Fruit fly (Drosophila melanogaster): ENCODE measurements around the gene CG10375.
A peak's percentile ranks its signal among the peaks of the same experiment; 100 is the strongest.

Gene CG10375

DNA sequence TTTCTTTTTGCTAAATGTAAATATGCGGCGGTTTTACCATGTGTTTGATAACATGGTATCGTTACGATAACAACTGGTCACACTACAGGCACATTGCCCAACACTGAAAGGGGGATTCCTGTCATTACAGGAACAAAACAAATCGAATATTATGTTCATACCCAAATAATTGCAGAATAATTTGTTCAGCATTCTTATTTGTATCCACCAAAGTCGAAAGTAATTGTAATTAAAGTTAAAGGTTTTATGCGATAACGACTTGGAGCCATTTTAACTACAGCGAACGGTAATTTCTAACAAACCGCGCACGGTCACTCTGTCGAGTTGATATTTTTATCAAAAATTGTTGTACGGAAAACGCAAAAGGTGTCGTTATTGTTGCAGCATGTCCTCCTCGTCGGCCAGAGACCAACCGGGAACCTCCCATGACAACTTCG, at the start of gene CG10375, which contains the start of gene CG10214:
Gene CG10375 (plus strand): TSS at position 296 of the 437 bp plus-strand sequence.
Gene CG10214 (minus strand): TSS at position 72 of the 437 bp plus-strand sequence.
- peak; percentile 64 for TF ChIP-seq CG17801 (GFP tag; optimal IDR thresholded peaks at IDR 0.05; ENCODE audit: partially characterized antibody)

- TF ChIP-seq CG17801 (GFP tag; optimal IDR thresholded peaks at IDR 0.05; ENCODE audit: partially characterized antibody) = no peak
These were observed 49.1 kb upstream of the CG10375 start, which contains the start of gene nau for dm6 chr3R:23718297-23718941. nau (minus strand) TSS chr3R:23718357.

DNA sequence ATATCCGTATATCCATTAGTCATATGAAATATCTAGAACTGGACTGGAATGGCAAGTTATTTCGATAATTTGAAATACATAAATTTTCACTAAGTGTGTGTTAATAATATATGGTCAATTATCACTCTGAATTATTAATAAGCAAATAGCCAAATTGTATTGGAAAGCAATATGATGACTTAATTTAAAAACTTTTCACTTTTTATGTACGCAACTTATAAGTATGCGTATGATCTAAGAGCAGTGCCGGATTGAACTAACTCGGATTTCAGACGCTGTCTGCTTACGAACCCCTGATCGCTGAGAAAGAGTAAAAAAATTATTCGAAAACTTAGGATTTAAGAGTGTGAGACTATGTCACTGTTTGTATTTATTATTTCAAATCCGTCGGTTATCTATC, 46.0 kb upstream of the CG10375 start, which contains the start of gene CG10232:
Gene CG10232 (minus strand): TSS at position 101 of the 400 bp plus-strand sequence.
- no peak for TF ChIP-seq CG17801 (GFP tag; optimal IDR thresholded peaks at IDR 0.05; ENCODE audit: partially characterized antibody)

- peak; percentile 54 for TF ChIP-seq CG17801 (GFP tag; optimal IDR thresholded peaks at IDR 0.05; ENCODE audit: partially characterized antibody)
These were observed 45.6 kb upstream of the CG10375 start for dm6 chr3R:23721936-23722335.

- no peak for TF ChIP-seq CG17801 (GFP tag; optimal IDR thresholded peaks at IDR 0.05; ENCODE audit: partially characterized antibody)
These were observed 44.7 kb upstream of the CG10375 start, which contains the start of gene CG10365 for dm6 chr3R:23722680-23723372. CG10365 (plus strand) TSS chr3R:23723331.

DNA sequence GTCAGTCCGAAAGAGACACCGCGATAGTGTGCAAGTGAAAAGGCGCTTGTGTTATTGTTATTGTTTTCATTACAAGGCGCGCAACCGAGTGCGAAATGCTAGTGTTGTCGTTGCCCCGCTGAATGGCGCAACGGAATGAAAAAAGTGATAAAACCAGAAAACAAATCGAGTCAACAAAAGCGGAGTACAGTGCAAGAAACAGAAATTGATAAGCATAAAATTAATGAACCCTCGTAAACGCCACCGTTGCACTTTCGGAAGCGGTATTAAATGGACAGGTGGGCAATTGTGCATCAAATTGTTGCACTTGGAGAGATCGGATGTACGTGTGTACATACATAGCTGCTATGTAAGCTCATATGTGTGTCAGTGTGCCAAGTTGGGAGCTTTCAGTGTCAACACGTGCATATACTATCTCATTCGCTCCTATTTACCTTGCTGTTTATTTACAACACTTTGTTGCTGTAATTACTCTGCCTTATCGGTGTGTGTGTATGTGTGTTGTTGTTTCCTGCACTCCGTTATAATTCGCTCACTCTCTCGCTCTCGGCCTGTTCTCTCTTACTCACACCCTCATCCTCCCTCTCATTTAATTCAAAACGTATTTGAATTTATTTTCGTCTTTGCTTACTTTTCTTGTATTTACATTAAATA, 44.0 kb upstream of the CG10375 start:
- TF ChIP-seq CG17801 (GFP tag; optimal IDR thresholded peaks at IDR 0.05; ENCODE audit: partially characterized antibody) = peak; percentile 17

dm6 chr3R:23724843-23725506, 42.5 kb upstream of the CG10375 start:
- no peak for TF ChIP-seq CG17801 (GFP tag; optimal IDR thresholded peaks at IDR 0.05; ENCODE audit: partially characterized antibody)

DNA sequence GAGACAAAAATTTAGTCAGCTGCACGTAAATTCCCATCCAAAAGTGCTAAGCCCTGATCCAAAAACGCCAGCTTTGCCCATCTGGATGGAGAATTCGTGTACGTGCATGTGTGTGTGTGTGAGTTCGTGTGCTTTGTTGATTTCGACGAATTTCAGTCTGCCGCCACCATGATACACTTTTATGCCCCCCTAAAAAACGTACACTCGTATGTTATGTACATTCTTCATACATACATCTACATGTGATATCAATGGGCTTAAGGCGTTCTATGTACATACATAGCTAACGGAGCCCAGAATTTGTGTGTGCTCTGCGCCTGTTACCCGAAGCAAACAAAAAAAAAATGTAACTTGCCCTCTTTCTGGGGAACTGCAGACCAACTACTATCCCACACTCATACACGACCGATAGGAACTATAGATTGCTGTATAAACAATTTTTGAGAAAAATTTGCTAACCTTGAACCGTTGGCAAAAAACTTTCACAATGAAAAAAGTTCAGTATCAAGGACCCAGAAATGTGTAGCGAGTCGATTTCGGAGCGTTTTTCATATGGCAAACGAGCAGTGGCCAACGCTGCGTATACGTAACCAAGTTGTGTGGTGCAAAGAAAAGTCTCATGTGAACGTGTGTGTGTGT, 41.7 kb upstream of the CG10375 start:
- TF ChIP-seq CG17801 (GFP tag; optimal IDR thresholded peaks at IDR 0.05; ENCODE audit: partially characterized antibody) = no peak

DNA sequence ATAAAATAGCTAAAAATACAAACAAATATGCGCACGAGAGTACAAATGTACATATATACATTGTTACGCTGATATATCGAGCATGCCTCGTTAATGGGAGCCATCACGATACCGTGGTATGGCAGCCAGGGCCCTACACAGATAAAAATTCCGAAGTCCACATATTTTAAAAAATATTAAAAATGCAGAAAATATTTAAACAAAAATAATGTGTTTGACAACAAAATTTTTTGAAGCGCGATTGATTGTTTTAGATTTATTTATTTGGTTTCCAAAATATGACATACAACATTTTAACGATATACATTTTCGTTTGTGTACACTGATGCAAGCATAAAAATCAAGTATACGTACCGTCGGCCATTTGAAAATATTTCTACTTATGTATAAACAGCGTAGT, 40.8 kb upstream of the CG10375 start:
- TF ChIP-seq CG17801 (GFP tag; optimal IDR thresholded peaks at IDR 0.05; ENCODE audit: partially characterized antibody) = peak; percentile 51

DNA sequence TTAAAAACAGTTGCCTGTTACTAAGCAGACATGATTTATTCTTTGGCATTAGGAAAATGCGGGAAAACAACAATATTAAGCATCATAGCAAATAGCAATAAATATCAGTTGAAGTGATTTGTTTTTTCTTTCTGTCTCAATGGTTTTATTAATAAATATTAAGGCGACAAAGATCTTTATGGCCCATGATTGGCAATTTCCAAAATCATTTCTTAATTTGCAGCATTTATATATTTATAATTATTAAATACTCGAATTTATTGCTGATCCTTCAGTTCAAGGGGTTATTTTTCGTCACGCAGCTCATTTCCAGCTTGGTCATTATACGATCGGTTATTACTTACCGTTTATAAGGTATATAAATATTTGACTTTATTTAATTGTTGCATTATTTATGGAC, 39.9 kb upstream of the CG10375 start:
- TF ChIP-seq CG17801 (GFP tag; optimal IDR thresholded peaks at IDR 0.05; ENCODE audit: partially characterized antibody) = no peak

- TF ChIP-seq CG17801 (GFP tag; optimal IDR thresholded peaks at IDR 0.05; ENCODE audit: partially characterized antibody) = peak; percentile 69
These were observed 39.4 kb upstream of the CG10375 start for dm6 chr3R:23728086-23728485.

DNA sequence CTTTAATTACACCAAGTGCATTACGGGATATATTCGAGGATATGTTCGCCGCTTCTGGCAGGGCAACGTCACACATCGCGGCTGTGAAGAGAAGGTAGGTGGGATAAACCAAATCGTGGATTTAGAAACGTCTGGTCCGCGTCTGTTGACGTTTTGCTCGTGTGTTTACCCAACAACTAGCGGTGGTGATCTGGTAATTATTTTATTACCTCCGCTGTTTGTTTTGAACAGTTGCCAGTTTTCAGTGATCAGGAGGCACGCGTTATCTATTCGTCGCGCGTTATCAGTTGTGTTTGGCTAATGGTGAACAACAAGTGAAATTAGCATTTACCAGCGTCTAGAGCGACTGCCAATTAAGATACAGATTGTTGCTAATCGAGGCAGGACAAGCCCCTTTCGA, 38.4 kb upstream of the CG10375 start:
- no peak for TF ChIP-seq CG17801 (GFP tag; optimal IDR thresholded peaks at IDR 0.05; ENCODE audit: partially characterized antibody)

- no peak for TF ChIP-seq CG17801 (GFP tag; optimal IDR thresholded peaks at IDR 0.05; ENCODE audit: partially characterized antibody)
These were observed 37.7 kb upstream of the CG10375 start for dm6 chr3R:23729632-23730471.

- no peak for TF ChIP-seq CG17801 (GFP tag; optimal IDR thresholded peaks at IDR 0.05; ENCODE audit: partially characterized antibody)
These were observed 37.1 kb upstream of the CG10375 start for dm6 chr3R:23730472-23730801.
